Worm (Caenorhabditis elegans) whole organism, young adult: ENCODE measurements around the gene str-155.
A peak's percentile ranks its signal among the peaks of the same experiment; 100 is the strongest.

Source experiments
- B0261.1 ChIP-seq: sonication (generic microtip); optimal IDR thresholded peaks from 2 replicates; lab custom pipeline; 2016; ENCODE audit warnings: mild to moderate bottlenecking, missing genetic modification characterization, moderate library complexity, missing compliant biosample characterization
- C17E4.6 ChIP-seq: fragments of 200-800 bp; sonication (Bioruptor generic); IDR thresholded peaks from 2 replicates; pipeline ENCODE4 v1.3.6; 2022; ENCODE audit warnings: missing genetic modification reagents, missing genetic modification characterization, missing compliant biosample characterization
- D2030.7 ChIP-seq: fragments of 200-800 bp; sonication (Bioruptor generic); IDR thresholded peaks from 2 replicates; pipeline ENCODE4 v1.3.6; 2022; ENCODE audit warnings: missing genetic modification reagents, missing genetic modification characterization, missing compliant biosample characterization
- F10E7.11 ChIP-seq: sonication (generic microtip); optimal IDR thresholded peaks from 2 replicates; lab custom pipeline; 2017; ENCODE audit warnings: mild to moderate bottlenecking, missing genetic modification characterization, moderate library complexity, missing compliant biosample characterization
- K11D2.4 ChIP-seq: fragments of 200-800 bp; sonication (Bioruptor generic); IDR thresholded peaks from 2 replicates; pipeline ENCODE4 v1.3.6; 2022; ENCODE audit warnings: missing genetic modification reagents, missing genetic modification characterization, missing compliant biosample characterization
- K12H6.12 ChIP-seq: fragments of 200-800 bp; sonication (Bioruptor generic); optimal IDR thresholded peaks from 2 replicates; lab custom pipeline; 2018; ENCODE audit warnings: mild to moderate bottlenecking, missing genetic modification characterization, missing compliant biosample characterization
- Y53F4B.3 ChIP-seq: fragments of 200-800 bp; sonication (Bioruptor generic); IDR thresholded peaks from 2 replicates; pipeline ENCODE4 v1.3.6; 2022; ENCODE audit warnings: missing genetic modification reagents, missing genetic modification characterization, missing compliant biosample characterization
- ccch-3 ChIP-seq: fragments of 200-800 bp; sonication (Bioruptor generic); optimal IDR thresholded peaks from 2 replicates; lab custom pipeline; 2018; ENCODE audit warnings: mild to moderate bottlenecking, missing genetic modification characterization, missing compliant biosample characterization
- ceh-27 ChIP-seq: fragments of 200-800 bp; sonication (Bioruptor generic); optimal IDR thresholded peaks from 2 replicates; lab custom pipeline; 2018; ENCODE audit warnings: mild to moderate bottlenecking, missing genetic modification characterization, moderate library complexity, missing compliant biosample characterization
- ceh-58 ChIP-seq: fragments of 200-800 bp; sonication (Bioruptor generic); IDR thresholded peaks from 2 replicates; pipeline ENCODE4 v1.3.6; 2022; ENCODE audit warnings: missing genetic modification characterization, missing compliant biosample characterization
- ceh-91 ChIP-seq: fragments of 200-800 bp; sonication (Bioruptor generic); IDR thresholded peaks from 2 replicates; pipeline ENCODE4 v1.3.6; 2022; ENCODE audit warnings: missing genetic modification reagents, missing genetic modification characterization, missing compliant biosample characterization
- die-1 ChIP-seq: sonication (generic microtip); optimal IDR thresholded peaks from 2 replicates; lab custom pipeline; 2016; ENCODE audit warnings: missing genotype, mild to moderate bottlenecking, missing genetic modification characterization, missing compliant biosample characterization
- dpff-1 ChIP-seq: sonication (generic microtip); optimal IDR thresholded peaks from 2 replicates; lab custom pipeline; 2017; ENCODE audit warnings: mild to moderate bottlenecking, missing genetic modification characterization, missing compliant biosample characterization
- efl-1 ChIP-seq: fragments of 150-350 bp; optimal IDR thresholded peaks from 2 replicates; lab custom pipeline; 2014; ENCODE audit warnings: missing biosample characterization, missing genetic modification reagents, missing genetic modification characterization
- fkh-3 ChIP-seq: sonication (generic microtip); optimal IDR thresholded peaks from 2 replicates; lab custom pipeline; 2016; ENCODE audit warnings: mild to moderate bottlenecking, missing genetic modification characterization, missing compliant biosample characterization
- him-1 ChIP-seq: sonication (generic microtip); optimal IDR thresholded peaks from 2 replicates; lab custom pipeline; 2016; ENCODE audit warnings: missing genotype, missing genetic modification reagents, missing genetic modification characterization, missing compliant biosample characterization
- hlh-12 ChIP-seq: sonication (generic microtip); optimal IDR thresholded peaks from 2 replicates; lab custom pipeline; 2016; ENCODE audit warnings: missing genetic modification characterization, missing compliant biosample characterization
- lag-1 ChIP-seq: fragments of 200-800 bp; sonication (Bioruptor generic); IDR thresholded peaks from 2 replicates; pipeline ENCODE4 v1.3.6; 2022; ENCODE audit warnings: missing genetic modification reagents, missing genetic modification characterization, missing compliant biosample characterization
- let-526 ChIP-seq: fragments of 200-800 bp; sonication (Bioruptor generic); IDR thresholded peaks from 2 replicates; pipeline ENCODE4 v1.3.6; 2022; ENCODE audit warnings: missing genetic modification reagents, missing genetic modification characterization, missing compliant biosample characterization
- let-607 ChIP-seq, 2 experiments: fragments of 200-800 bp in 1 of 2; sonication (Bioruptor generic) in 1 of 2; sonication (generic microtip) in 1 of 2; optimal IDR thresholded peaks; 2 replicates each; lab custom pipeline; 2016 to 2018; ENCODE audit warnings: mild to moderate bottlenecking in 2 of 2, missing compliant biosample characterization in 2 of 2, missing genetic modification characterization in 2 of 2, moderate library complexity in 2 of 2, missing genotype in 1 of 2
- lin-35 ChIP-seq, 3 experiments: fragments of 150-350 bp in 2 of 3; sonication (generic microtip) in 1 of 3; optimal IDR thresholded peaks; 2 replicates each; lab custom pipeline; 2014 to 2018; ENCODE audit warnings: missing biosample characterization in 3 of 3, missing genetic modification characterization in 3 of 3, missing genetic modification reagents in 3 of 3
- madf-10 ChIP-seq: sonication (generic microtip); optimal IDR thresholded peaks from 2 replicates; lab custom pipeline; 2016; ENCODE audit warnings: mild to moderate bottlenecking, missing genetic modification characterization, missing compliant biosample characterization
- madf-8 ChIP-seq: fragments of 200-800 bp; sonication (Bioruptor generic); conservative IDR thresholded peaks from 2 replicates; pipeline ENCODE4 v1.3.6; 2022; ENCODE audit warnings: missing genetic modification reagents, missing genetic modification characterization, missing compliant biosample characterization
- mes-4 ChIP-seq: sonication (generic microtip); optimal IDR thresholded peaks from 2 replicates; lab custom pipeline; 2016; ENCODE audit warnings: missing genotype, missing genetic modification characterization, missing compliant biosample characterization
- nhr-80 ChIP-seq: sonication (generic microtip); optimal IDR thresholded peaks from 2 replicates; lab custom pipeline; 2016; ENCODE audit warnings: missing genetic modification characterization, missing compliant biosample characterization
- nhr-90 ChIP-seq: sonication (generic microtip); optimal IDR thresholded peaks from 2 replicates; lab custom pipeline; 2016; ENCODE audit warnings: missing genotype, mild to moderate bottlenecking, missing genetic modification characterization, missing compliant biosample characterization
- pbrm-1 ChIP-seq: fragments of 200-800 bp; sonication (Bioruptor generic); IDR thresholded peaks from 2 replicates; pipeline ENCODE4 v1.3.6; 2022; ENCODE audit warnings: missing genetic modification reagents, missing genetic modification characterization, missing compliant biosample characterization
- rpc-1 ChIP-seq, 2 experiments: fragments of 150-350 bp in 1 of 2; sonication (generic microtip) in 1 of 2; optimal IDR thresholded peaks; 2 replicates each; lab custom pipeline; 2014 to 2018; ENCODE audit warnings: missing biosample characterization in 1 of 2, missing genetic modification characterization in 1 of 2, missing genetic modification reagents in 1 of 2, missing genotype in 1 of 2
- snpc-1.1 ChIP-seq: sonication (generic microtip); optimal IDR thresholded peaks from 2 replicates; lab custom pipeline; 2017; ENCODE audit warnings: missing genetic modification characterization, mild to moderate bottlenecking, missing compliant biosample characterization, antibody characterized with exemption, moderate library complexity, missing genotype, missing genetic modification reagents; ENCODE audit not compliant: insufficient read depth
- snpc-1.3 ChIP-seq: sonication (generic microtip); optimal IDR thresholded peaks from 2 replicates; lab custom pipeline; 2017; ENCODE audit warnings: missing genetic modification characterization, mild to moderate bottlenecking, missing compliant biosample characterization, antibody characterized with exemption, moderate library complexity, missing genotype, missing genetic modification reagents; ENCODE audit not compliant: insufficient read depth
- snpc-3.4 ChIP-seq: sonication (generic microtip); optimal IDR thresholded peaks from 2 replicates; lab custom pipeline; 2017; ENCODE audit warnings: missing genetic modification characterization, mild to moderate bottlenecking, missing compliant biosample characterization, antibody characterized with exemption, moderate library complexity, missing genotype, missing genetic modification reagents
- snpc-4 ChIP-seq, 5 experiments: fragments of 150-350 bp in 1 of 5; sonication (generic microtip) in 4 of 5; optimal IDR thresholded peaks; 2 replicates each; lab custom pipeline; 2014 to 2018; ENCODE audit warnings: missing genetic modification characterization in 5 of 5, missing biosample characterization in 3 of 5, antibody characterized with exemption in 2 of 5, mild to moderate bottlenecking in 2 of 5, missing compliant biosample characterization in 2 of 5, missing genotype in 2 of 5, moderate library complexity in 2 of 5, missing genetic modification reagents in 1 of 5
- ztf-25 ChIP-seq: fragments of 200-800 bp; sonication (Bioruptor generic); IDR thresholded peaks from 2 replicates; pipeline ENCODE4 v1.3.6; 2022; ENCODE audit warnings: missing genetic modification reagents, missing genetic modification characterization, missing compliant biosample characterization

The str-155 gene

ce11 chrIV:4915689-4916088 lies at the start of gene str-155:
Gene str-155 (plus strand): TSS chrIV:4915989.
- no peak for TF ChIP-seq pbrm-1 (GFP tag; lab: Robert Waterston, UW)
- no peak for TF ChIP-seq ceh-27 (GFP tag; lab: Kevin White, UChicago)
- no peak for TF ChIP-seq C17E4.6 (GFP tag; lab: Robert Waterston, UW)
- TF ChIP-seq snpc-3.4, result no peak
- TF ChIP-seq ccch-3 (GFP tag; lab: Kevin White, UChicago), result no peak
- TF ChIP-seq madf-10, result no peak

ce11 chrIV:4866599-4866998 lies 49.2 kb upstream of the str-155 start:
- TF ChIP-seq lag-1 (GFP tag; lab: Robert Waterston, UW) (no peak), rpc-1 (optimal IDR thresholded peaks at IDR 0.05; lab: Kevin White, UChicago) (no peak), rpc-1 (tag; optimal IDR thresholded peaks at IDR 0.05; lab: Kevin White, UChicago) (peak; percentile 60), snpc-4 (GFP tag; optimal IDR thresholded peaks at IDR 0.05; lab: Kevin White, UChicago) (no peak), snpc-4 (tag; optimal IDR thresholded peaks at IDR 0.05; lab: Kevin White, UChicago) (peak in 1 of 4 experiments; percentile 64), dpff-1 (no peak), ztf-25 (GFP tag; lab: Robert Waterston, UW) (no peak)

ce11 chrIV:4867610-4868009 lies 48.2 kb upstream of the str-155 start, which contains the start of gene str-172:
Gene str-172 (minus strand): TSS chrIV:4867710.
- TF ChIP-seq madf-8 (GFP tag; lab: Robert Waterston, UW) (no peak), ceh-91 (GFP tag; lab: Robert Waterston, UW) (no peak)
- TF ChIP-seq, all 124 proteins: peak for 0

ce11 chrIV:4870546-4870945 lies 45.2 kb upstream of the str-155 start, which contains the start of gene str-175:
Gene str-175 (minus strand): TSS chrIV:4870646.
- TF ChIP-seq die-1, result no peak
- TF ChIP-seq K12H6.12, result no peak
- no peak for TF ChIP-seq K11D2.4 (GFP tag; lab: Robert Waterston, UW)
- TF ChIP-seq ceh-27 (GFP tag; lab: Kevin White, UChicago), result no peak
- no peak for TF ChIP-seq nhr-80 (tag; lab: Kevin White, UChicago)
- TF ChIP-seq F10E7.11 (tag; lab: Kevin White, UChicago), result no peak
- no peak for TF ChIP-seq mes-4 (tag; lab: Kevin White, UChicago)
- no peak for TF ChIP-seq nhr-90 (tag; lab: Kevin White, UChicago)
- no peak for TF ChIP-seq Y53F4B.3 (GFP tag; lab: Robert Waterston, UW)
- no peak for TF ChIP-seq efl-1 (GFP tag; lab: Kevin White, UChicago)
- TF ChIP-seq hlh-12 (tag; lab: Kevin White, UChicago), result no peak
- no peak for TF ChIP-seq snpc-4 (GFP tag; optimal IDR thresholded peaks at IDR 0.05; lab: Kevin White, UChicago)
- TF ChIP-seq snpc-4 (tag; optimal IDR thresholded peaks at IDR 0.05; lab: Kevin White, UChicago), result no peak
- TF ChIP-seq lin-35 (GFP tag; optimal IDR thresholded peaks at IDR 0.05; lab: Kevin White, UChicago), result no peak
- TF ChIP-seq B0261.1 (tag; lab: Kevin White, UChicago), result no peak
- no peak for TF ChIP-seq him-1 (tag; lab: Kevin White, UChicago)
- TF ChIP-seq D2030.7 (GFP tag; lab: Robert Waterston, UW), result no peak
- TF ChIP-seq let-607 (tag; optimal IDR thresholded peaks at IDR 0.05; lab: Kevin White, UChicago), result no peak
- no peak for TF ChIP-seq fkh-3 (tag; lab: Kevin White, UChicago)
- TF ChIP-seq snpc-1.3 (tag; lab: Kevin White, UChicago), result no peak
- TF ChIP-seq, all 124 proteins: peak for 0

ce11 chrIV:4874603-4875002 lies 41.2 kb upstream of the str-155 start, which contains the start of gene str-174:
Gene str-174 (minus strand): TSS chrIV:4874703.
- TF ChIP-seq snpc-1.1 (tag; lab: Kevin White, UChicago), result no peak
- TF ChIP-seq let-526 (GFP tag; lab: Robert Waterston, UW), result no peak
- no peak for TF ChIP-seq ceh-58
